Worm (Caenorhabditis elegans): Measurements from ENCODE around the gene C47D12.2.

The C47D12.2 gene

ce11 chrII:11645383-11645782 lies 30.7 kb upstream of the C47D12.2 start:
- TF ChIP-seq pes-1 (GFP tag; IDR thresholded peaks at IDR 0.05) (no peak), hnd-1 (tag; optimal IDR thresholded peaks at IDR 0.05) (no peak), flt-1 (GFP tag; IDR thresholded peaks at IDR 0.05) (no peak), F13C5.2 (tag; optimal IDR thresholded peaks at IDR 0.05) (no peak), tra-4 (tag; optimal IDR thresholded peaks at IDR 0.05) (no peak), sea-1 (GFP tag; conservative IDR thresholded peaks at IDR 0.05) (no peak), B0310.2 (tag; optimal IDR thresholded peaks at IDR 0.05) (no peak), hmg-4 (GFP tag; optimal IDR thresholded peaks at IDR 0.05) (no peak), aly-1 (tag; optimal IDR thresholded peaks at IDR 0.05) (no peak), scrt-1 (GFP tag; IDR thresholded peaks at IDR 0.05) (no peak)

- no peak for TF ChIP-seq hnd-1 (tag; optimal IDR thresholded peaks at IDR 0.05)
- TF ChIP-seq F13C5.2 (tag; optimal IDR thresholded peaks at IDR 0.05): no peak
- TF ChIP-seq flt-1 (GFP tag; IDR thresholded peaks at IDR 0.05): no peak
- no peak for TF ChIP-seq tra-4 (tag; optimal IDR thresholded peaks at IDR 0.05)
- TF ChIP-seq scrt-1 (GFP tag; IDR thresholded peaks at IDR 0.05): no peak
- TF ChIP-seq hmg-4 (GFP tag; optimal IDR thresholded peaks at IDR 0.05): no peak
- TF ChIP-seq sea-1 (GFP tag; conservative IDR thresholded peaks at IDR 0.05): no peak
- TF ChIP-seq tbx-11 (GFP tag; IDR thresholded peaks at IDR 0.05): no peak
- TF ChIP-seq ets-7 (tag; optimal IDR thresholded peaks at IDR 0.05): no peak
- no peak for TF ChIP-seq tbx-37 (GFP tag; conservative IDR thresholded peaks at IDR 0.05)
- TF ChIP-seq B0310.2 (tag; optimal IDR thresholded peaks at IDR 0.05): no peak
- TF ChIP-seq ama-1 (optimal IDR thresholded peaks at IDR 0.05): no peak
- no peak for TF ChIP-seq ceh-13 (GFP tag; optimal IDR thresholded peaks at IDR 0.05)
- TF ChIP-seq hmbx-1 (tag; optimal IDR thresholded peaks at IDR 0.05): no peak
- no peak for TF ChIP-seq pes-1 (GFP tag; IDR thresholded peaks at IDR 0.05)
- TF ChIP-seq ceh-36 (tag; optimal IDR thresholded peaks at IDR 0.05): no peak
- TF ChIP-seq aly-1 (tag; optimal IDR thresholded peaks at IDR 0.05): no peak
These were observed 29.8 kb upstream of the C47D12.2 start, which contains the start of gene ghi-1 for ce11 chrII:11646276-11646797. Gene ghi-1 (plus strand): TSS chrII:11646747.

ce11 chrII:11646874-11647273 lies 29.2 kb upstream of the C47D12.2 start:
- TF ChIP-seq F13C5.2 (tag; optimal IDR thresholded peaks at IDR 0.05): no peak
- TF ChIP-seq hmbx-1 (tag; optimal IDR thresholded peaks at IDR 0.05): no peak
- TF ChIP-seq tra-4 (tag; optimal IDR thresholded peaks at IDR 0.05): no peak
- no peak for TF ChIP-seq ama-1 (optimal IDR thresholded peaks at IDR 0.05)
- no peak for TF ChIP-seq B0310.2 (tag; optimal IDR thresholded peaks at IDR 0.05)
- no peak for TF ChIP-seq flt-1 (GFP tag; IDR thresholded peaks at IDR 0.05)
- TF ChIP-seq ceh-36 (tag; optimal IDR thresholded peaks at IDR 0.05): no peak
- no peak for TF ChIP-seq aly-1 (tag; optimal IDR thresholded peaks at IDR 0.05)
- TF ChIP-seq pes-1 (GFP tag; IDR thresholded peaks at IDR 0.05): no peak
- TF ChIP-seq scrt-1 (GFP tag; IDR thresholded peaks at IDR 0.05): no peak
- TF ChIP-seq hnd-1 (tag; optimal IDR thresholded peaks at IDR 0.05): no peak
- TF ChIP-seq sea-1 (GFP tag; conservative IDR thresholded peaks at IDR 0.05): no peak
- TF ChIP-seq tbx-37 (GFP tag; conservative IDR thresholded peaks at IDR 0.05): no peak

ce11 chrII:11649239-11649638 lies 26.9 kb upstream of the C47D12.2 start:
- no peak for TF ChIP-seq hmbx-1 (tag; optimal IDR thresholded peaks at IDR 0.05)
- TF ChIP-seq tbx-11 (GFP tag; IDR thresholded peaks at IDR 0.05): no peak
- TF ChIP-seq tra-4 (tag; optimal IDR thresholded peaks at IDR 0.05): no peak
- no peak for TF ChIP-seq pes-1 (GFP tag; IDR thresholded peaks at IDR 0.05)
- TF ChIP-seq hnd-1 (tag; optimal IDR thresholded peaks at IDR 0.05): no peak
- no peak for TF ChIP-seq ceh-36 (tag; optimal IDR thresholded peaks at IDR 0.05)
- TF ChIP-seq ama-1 (optimal IDR thresholded peaks at IDR 0.05): no peak
- no peak for TF ChIP-seq scrt-1 (GFP tag; IDR thresholded peaks at IDR 0.05)
- no peak for TF ChIP-seq ceh-13 (GFP tag; optimal IDR thresholded peaks at IDR 0.05)
- TF ChIP-seq aly-1 (tag; optimal IDR thresholded peaks at IDR 0.05): no peak
- TF ChIP-seq hmg-4 (GFP tag; optimal IDR thresholded peaks at IDR 0.05): no peak

ce11 chrII:11650975-11651588 lies 25.0 kb upstream of the C47D12.2 start, which contains the start of gene coa-7:
Gene coa-7 (minus strand): TSS chrII:11651148.
- TF ChIP-seq tbx-37 (GFP tag; conservative IDR thresholded peaks at IDR 0.05) (no peak), aly-1 (tag; optimal IDR thresholded peaks at IDR 0.05) (no peak), scrt-1 (GFP tag; IDR thresholded peaks at IDR 0.05) (no peak), ets-7 (tag; optimal IDR thresholded peaks at IDR 0.05) (no peak), hnd-1 (tag; optimal IDR thresholded peaks at IDR 0.05) (no peak), flt-1 (GFP tag; IDR thresholded peaks at IDR 0.05) (no peak), hmbx-1 (tag; optimal IDR thresholded peaks at IDR 0.05) (no peak), pes-1 (GFP tag; IDR thresholded peaks at IDR 0.05) (no peak), ceh-36 (tag; optimal IDR thresholded peaks at IDR 0.05) (no peak)

- no peak for TF ChIP-seq scrt-1 (GFP tag; IDR thresholded peaks at IDR 0.05)
- no peak for TF ChIP-seq tra-4 (tag; optimal IDR thresholded peaks at IDR 0.05)
- no peak for TF ChIP-seq ceh-36 (tag; optimal IDR thresholded peaks at IDR 0.05)
- TF ChIP-seq pes-1 (GFP tag; IDR thresholded peaks at IDR 0.05): no peak
- TF ChIP-seq hmg-4 (GFP tag; optimal IDR thresholded peaks at IDR 0.05): no peak
- TF ChIP-seq tbx-37 (GFP tag; conservative IDR thresholded peaks at IDR 0.05): no peak
- TF ChIP-seq flt-1 (GFP tag; IDR thresholded peaks at IDR 0.05): no peak
- no peak for TF ChIP-seq B0310.2 (tag; optimal IDR thresholded peaks at IDR 0.05)
- TF ChIP-seq aly-1 (tag; optimal IDR thresholded peaks at IDR 0.05): no peak
- TF ChIP-seq ets-7 (tag; optimal IDR thresholded peaks at IDR 0.05): no peak
- TF ChIP-seq F13C5.2 (tag; optimal IDR thresholded peaks at IDR 0.05): no peak
- TF ChIP-seq ama-1 (optimal IDR thresholded peaks at IDR 0.05): no peak
- TF ChIP-seq hmbx-1 (tag; optimal IDR thresholded peaks at IDR 0.05): no peak
- TF ChIP-seq tbx-11 (GFP tag; IDR thresholded peaks at IDR 0.05): no peak
- no peak for TF ChIP-seq ceh-13 (GFP tag; optimal IDR thresholded peaks at IDR 0.05)
- TF ChIP-seq hnd-1 (tag; optimal IDR thresholded peaks at IDR 0.05): no peak
- TF ChIP-seq sea-1 (GFP tag; conservative IDR thresholded peaks at IDR 0.05): no peak
These were observed 24.0 kb upstream of the C47D12.2 start for ce11 chrII:11652125-11652524.

ce11 chrII:11652679-11653174 lies 23.4 kb upstream of the C47D12.2 start, which contains the start of the genes rad-23 and rpn-12:
Gene rad-23 (minus strand): TSS chrII:11652729.
Gene rpn-12 (plus strand): TSS chrII:11653124.
- TF ChIP-seq hmg-4 (GFP tag; optimal IDR thresholded peaks at IDR 0.05) (no peak), ama-1 (optimal IDR thresholded peaks at IDR 0.05) (no peak), scrt-1 (GFP tag; IDR thresholded peaks at IDR 0.05) (no peak), tra-4 (tag; optimal IDR thresholded peaks at IDR 0.05) (no peak), flt-1 (GFP tag; IDR thresholded peaks at IDR 0.05) (no peak), ceh-13 (GFP tag; optimal IDR thresholded peaks at IDR 0.05) (no peak), ets-7 (tag; optimal IDR thresholded peaks at IDR 0.05) (no peak), hnd-1 (tag; optimal IDR thresholded peaks at IDR 0.05) (no peak), sea-1 (GFP tag; conservative IDR thresholded peaks at IDR 0.05) (no peak), tbx-37 (GFP tag; conservative IDR thresholded peaks at IDR 0.05) (no peak), B0310.2 (tag; optimal IDR thresholded peaks at IDR 0.05) (no peak), F13C5.2 (tag; optimal IDR thresholded peaks at IDR 0.05) (no peak), tbx-11 (GFP tag; IDR thresholded peaks at IDR 0.05) (no peak), hmbx-1 (tag; optimal IDR thresholded peaks at IDR 0.05) (no peak), pes-1 (GFP tag; IDR thresholded peaks at IDR 0.05) (no peak), ceh-36 (tag; optimal IDR thresholded peaks at IDR 0.05) (no peak), aly-1 (tag; optimal IDR thresholded peaks at IDR 0.05) (no peak)
